Fruit fly (Drosophila melanogaster): ENCODE measurements around the gene TfIIA-S-2.
A peak's percentile ranks its signal among the peaks of the same experiment; 100 is the strongest.

Gene TfIIA-S-2

dm6 chrX:1052684-1053389, 41.4 kb upstream of the TfIIA-S-2 start (continued):
- TF ChIP-seq pita (GFP tag; optimal IDR thresholded peaks at IDR 0.05) (no peak), phol (tag; optimal IDR thresholded peaks at IDR 0.05) (peak; percentile 59), nmo (GFP tag; optimal IDR thresholded peaks at IDR 0.05) (peak; percentile 27), unc-4 (GFP tag; IDR thresholded peaks at IDR 0.05; ENCODE audit: partially characterized antibody) (no peak), unpg (GFP tag; optimal IDR thresholded peaks at IDR 0.05) (peak; percentile 56), ranshi (GFP tag; IDR thresholded peaks at IDR 0.05) (0 out of 2 replicates have a peak, but pooled peaks have one; percentile 32), CG17328 (GFP tag; IDR thresholded peaks at IDR 0.05) (peak; percentile 53), Hmx (GFP tag; optimal IDR thresholded peaks at IDR 0.05) (no peak), CG2120 (GFP tag; optimal IDR thresholded peaks at IDR 0.05) (peak; percentile 37), CG10147 (GFP tag; optimal IDR thresholded peaks at IDR 0.05) (no peak), ci (GFP tag; IDR thresholded peaks at IDR 0.05) (peak; percentile 56; the same call in 2 of the 3 replicates), btn (GFP tag; optimal IDR thresholded peaks at IDR 0.05) (no peak), CG17385 (GFP tag; optimal IDR thresholded peaks at IDR 0.05) (peak; percentile 23), eyg (GFP tag; optimal IDR thresholded peaks at IDR 0.05) (no peak), CG12236 (GFP tag; optimal IDR thresholded peaks at IDR 0.05) (no peak), CG11093 (GFP tag; IDR thresholded peaks at IDR 0.05) (no peak), onecut (GFP tag; IDR thresholded peaks at IDR 0.05) (peak; percentile 40; the same call in 1 of the 2 replicates), sr (GFP tag; IDR thresholded peaks at IDR 0.05) (0 out of 3 replicates have a peak, but pooled peaks have one; percentile 32), CG11398 (GFP tag; optimal IDR thresholded peaks at IDR 0.05) (no peak), CG10543 (GFP tag; optimal IDR thresholded peaks at IDR 0.05) (no peak), CG9797 (GFP tag; optimal IDR thresholded peaks at IDR 0.05) (no peak), lab (GFP tag; optimal IDR thresholded peaks at IDR 0.05) (peak; percentile 47), CG3838 (GFP tag; optimal IDR thresholded peaks at IDR 0.05) (no peak), CG10431 (GFP tag; optimal IDR thresholded peaks at IDR 0.05) (no peak), Six4 (GFP tag; optimal IDR thresholded peaks at IDR 0.05) (peak; percentile 13), croc (GFP tag; conservative IDR thresholded peaks at IDR 0.05) (peak; percentile 42; the same call in 1 of the 3 replicates), tin (GFP tag; optimal IDR thresholded peaks at IDR 0.05) (peak; percentile 62), CG16863 (GFP tag; optimal IDR thresholded peaks at IDR 0.05) (peak; percentile 18), Adf1 (GFP tag; IDR thresholded peaks at IDR 0.05) (no peak), CG6654 (GFP tag; optimal IDR thresholded peaks at IDR 0.05) (peak; percentile 9), fd3F (GFP tag; optimal IDR thresholded peaks at IDR 0.05) (no peak), CG42726 (GFP tag; IDR thresholded peaks at IDR 0.05; ENCODE audit: partially characterized antibody) (no peak), CG8359 (GFP tag; optimal IDR thresholded peaks at IDR 0.05; ENCODE audit: borderline replicate concordance) (peak; percentile 26), Bteb2 (GFP tag; optimal IDR thresholded peaks at IDR 0.05) (no peak), CG33557 (GFP tag; optimal IDR thresholded peaks at IDR 0.05) (peak; percentile 2), gcm (GFP tag; optimal IDR thresholded peaks at IDR 0.05) (no peak), maf-S (GFP tag; optimal IDR thresholded peaks at IDR 0.05) (no peak), Fer2 (tag; optimal IDR thresholded peaks at IDR 0.05) (no peak), CG14014 (GFP tag; IDR thresholded peaks at IDR 0.05) (0 out of 2 replicates have a peak, but pooled peaks have one; percentile 11), zen2 (GFP tag; IDR thresholded peaks at IDR 0.05; ENCODE audit: partially characterized antibody) (no peak), shn (GFP tag; optimal IDR thresholded peaks at IDR 0.05) (no peak), CG4854 (GFP tag; optimal IDR thresholded peaks at IDR 0.05) (no peak), CG9215 (GFP tag; IDR thresholded peaks at IDR 0.05) (no peak), CG10959 (GFP tag; IDR thresholded peaks at IDR 0.05) (no peak), BtbVII (GFP tag; optimal IDR thresholded peaks at IDR 0.05) (no peak), CG8478 (optimal IDR thresholded peaks at IDR 0.05) (no peak), CG13424 (tag; optimal IDR thresholded peaks at IDR 0.05) (peak; percentile 34), CrebB (tag; optimal IDR thresholded peaks at IDR 0.05) (no peak), CG32772 (GFP tag; IDR thresholded peaks at IDR 0.05) (peak; percentile 49), Dbx (GFP tag; IDR thresholded peaks at IDR 0.05) (no peak)

Measured in whole organism, embryonic.